Worm (Caenorhabditis elegans) whole organism, L1 larva: ENCODE data around the gene Y34B4A.7.

ENCODE experiments used
- C04F5.9 ChIP-seq: sonication (generic microtip); optimal IDR thresholded peaks from 2 replicates; lab custom pipeline; 2016; ENCODE audit warnings: missing genetic modification characterization, missing compliant biosample characterization
- C16A3.4 ChIP-seq: fragments of 150-350 bp; optimal IDR thresholded peaks from 2 replicates; lab custom pipeline; 2014; ENCODE audit warnings: missing biosample characterization, missing genetic modification characterization
- F16B12.6 ChIP-seq: fragments of 150-350 bp; optimal IDR thresholded peaks from 2 replicates; lab custom pipeline; 2014; ENCODE audit warnings: missing biosample characterization, missing genetic modification characterization
- ama-1 ChIP-seq: fragments of 150-350 bp; optimal IDR thresholded peaks from 2 replicates; lab custom pipeline; 2014
- blmp-1 ChIP-seq: fragments of 150-350 bp; optimal IDR thresholded peaks from 2 replicates; lab custom pipeline; 2014; ENCODE audit warnings: missing biosample characterization, missing genetic modification characterization
- ceh-82 ChIP-seq, 3 experiments: fragments of 150-350 bp in 1 of 3; sonication (generic microtip) in 2 of 3; optimal IDR thresholded peaks; 2 replicates each; lab custom pipeline; 2014 to 2017; ENCODE audit warnings: missing biosample characterization in 3 of 3, missing genetic modification characterization in 3 of 3
- ceh-90 ChIP-seq: sonication (generic microtip); optimal IDR thresholded peaks from 2 replicates; lab custom pipeline; 2016; ENCODE audit warnings: missing genetic modification characterization, missing compliant biosample characterization
- dpl-1 ChIP-seq, 3 experiments: fragments of 150-350 bp in 2 of 3; sonication (generic microtip) in 1 of 3; optimal IDR thresholded peaks; 2 replicates each; lab custom pipeline; 2014 to 2017; ENCODE audit warnings: missing biosample characterization in 3 of 3, missing genetic modification characterization in 3 of 3, missing genetic modification reagents in 3 of 3
- dsc-1 ChIP-seq: sonication (generic microtip); optimal IDR thresholded peaks from 2 replicates; lab custom pipeline; 2016; ENCODE audit warnings: mild to moderate bottlenecking, missing genetic modification characterization, missing compliant biosample characterization
- efl-1 ChIP-seq, 4 experiments: fragments of 150-350 bp; optimal IDR thresholded peaks in 3 of 4; peaks in 1 of 4; 1 replicate in 1 of 4; 2 replicates in 3 of 4; lab custom pipeline; 2014; ENCODE audit warnings: missing biosample characterization in 2 of 4, missing genetic modification characterization in 2 of 4, missing genetic modification reagents in 2 of 4
- egl-13 ChIP-seq: sonication (generic microtip); optimal IDR thresholded peaks from 2 replicates; lab custom pipeline; 2016; ENCODE audit warnings: missing genotype, missing genetic modification reagents, missing genetic modification characterization, missing compliant biosample characterization
- egl-27 ChIP-seq, 2 experiments: fragments of 150-350 bp in 1 of 2; sonication (generic microtip); optimal IDR thresholded peaks; 3 replicates each; lab custom pipeline; 2017 to 2018; ENCODE audit warnings: missing biosample characterization in 2 of 2, missing genetic modification characterization in 2 of 2, missing genetic modification reagents in 2 of 2
- elt-2 ChIP-seq: sonication (generic microtip); optimal IDR thresholded peaks from 2 replicates; lab custom pipeline; 2016; ENCODE audit warnings: missing genetic modification characterization, mild to moderate bottlenecking, inconsistent platforms, missing compliant biosample characterization, missing genetic modification reagents
- elt-3 ChIP-seq, 6 experiments: fragments of 150-350 bp in 1 of 6; sonication (generic microtip); optimal IDR thresholded peaks; 2 replicates each; lab custom pipeline; 2017 to 2018; ENCODE audit warnings: missing biosample characterization in 6 of 6, missing genetic modification characterization in 6 of 6, inconsistent platforms in 1 of 6
- ets-5 ChIP-seq: fragments of 200-800 bp; sonication (Bioruptor generic); IDR thresholded peaks from 2 replicates; pipeline ENCODE4 v1.3.6; 2022; ENCODE audit warnings: missing genetic modification characterization, missing compliant biosample characterization
- fkh-8 ChIP-seq: sonication (generic microtip); optimal IDR thresholded peaks from 2 replicates; lab custom pipeline; 2016; ENCODE audit warnings: mild to moderate bottlenecking, missing genetic modification characterization, missing compliant biosample characterization
- fos-1 ChIP-seq: fragments of 150-350 bp; optimal IDR thresholded peaks from 2 replicates; lab custom pipeline; 2014; ENCODE audit warnings: missing biosample characterization, missing genetic modification characterization
- hlh-4 ChIP-seq: sonication (generic microtip); optimal IDR thresholded peaks from 2 replicates; lab custom pipeline; 2016; ENCODE audit warnings: mild to moderate bottlenecking, missing genetic modification characterization, missing compliant biosample characterization
- jun-1 ChIP-seq: fragments of 150-350 bp; optimal IDR thresholded peaks from 2 replicates; lab custom pipeline; 2014; ENCODE audit warnings: missing biosample characterization, missing genetic modification reagents, missing genetic modification characterization
- lin-13 ChIP-seq: fragments of 150-350 bp; optimal IDR thresholded peaks from 2 replicates; lab custom pipeline; 2014; ENCODE audit warnings: missing biosample characterization, missing genetic modification reagents, missing genetic modification characterization
- lin-14 ChIP-seq: fragments of 200-800 bp; sonication (Bioruptor generic); optimal IDR thresholded peaks from 2 replicates; lab custom pipeline; 2018; ENCODE audit warnings: mild to moderate bottlenecking, missing genetic modification characterization, moderate library complexity, missing compliant biosample characterization
- lin-15B ChIP-seq: fragments of 150-350 bp; sonication (generic microtip); optimal IDR thresholded peaks from 3 replicates; lab custom pipeline; 2014; ENCODE audit warnings: missing biosample characterization, missing genetic modification characterization
- lin-35 ChIP-seq, 2 experiments: fragments of 150-350 bp; optimal IDR thresholded peaks; 2 replicates each; lab custom pipeline; 2014; ENCODE audit warnings: missing biosample characterization in 2 of 2, missing genetic modification characterization in 2 of 2, missing genetic modification reagents in 2 of 2
- lsy-2 ChIP-seq, 2 experiments: fragments of 150-350 bp; optimal IDR thresholded peaks; 2 replicates each; lab custom pipeline; 2014; ENCODE audit warnings: missing biosample characterization in 2 of 2, missing genetic modification characterization in 2 of 2
- mep-1 ChIP-seq: fragments of 150-350 bp; optimal IDR thresholded peaks from 2 replicates; lab custom pipeline; 2014; ENCODE audit warnings: missing biosample characterization, missing genetic modification characterization
- nhr-19 ChIP-seq: fragments of 200-800 bp; sonication (Bioruptor generic); conservative IDR thresholded peaks from 2 replicates; pipeline ENCODE4 v1.3.6; 2022; ENCODE audit warnings: missing genetic modification characterization, missing compliant biosample characterization
- nhr-20 ChIP-seq: sonication (generic microtip); optimal IDR thresholded peaks from 2 replicates; lab custom pipeline; 2016; ENCODE audit warnings: mild to moderate bottlenecking, missing genetic modification characterization, missing compliant biosample characterization
- nhr-237 ChIP-seq: fragments of 150-350 bp; optimal IDR thresholded peaks from 2 replicates; lab custom pipeline; 2014; ENCODE audit warnings: missing biosample characterization, missing genetic modification characterization
- nhr-28 ChIP-seq: fragments of 150-350 bp; optimal IDR thresholded peaks from 2 replicates; lab custom pipeline; 2014; ENCODE audit warnings: missing biosample characterization, missing genetic modification characterization
- nhr-47 ChIP-seq: sonication (generic microtip); optimal IDR thresholded peaks from 2 replicates; lab custom pipeline; 2016; ENCODE audit warnings: mild to moderate bottlenecking, missing genetic modification characterization, moderate library complexity, missing compliant biosample characterization
- nhr-71 ChIP-seq: sonication (generic microtip); optimal IDR thresholded peaks from 2 replicates; lab custom pipeline; 2016; ENCODE audit warnings: mild to moderate bottlenecking, missing genetic modification characterization, moderate library complexity, missing compliant biosample characterization
- nhr-76 ChIP-seq: sonication (generic microtip); optimal IDR thresholded peaks from 2 replicates; lab custom pipeline; 2017; ENCODE audit warnings: missing biosample characterization, missing genetic modification characterization
- nhr-85 ChIP-seq: sonication (generic microtip); peaks from one replicate; lab custom pipeline; 2016; ENCODE audit warnings: missing genetic modification characterization, inconsistent platforms, missing compliant biosample characterization
- nhr-90 ChIP-seq: sonication (generic microtip); optimal IDR thresholded peaks from 2 replicates; lab custom pipeline; 2016; ENCODE audit warnings: mild to moderate bottlenecking, missing genetic modification characterization, missing compliant biosample characterization; ENCODE audit not compliant: poor library complexity
- pax-3 ChIP-seq: fragments of 200-800 bp; sonication (Bioruptor generic); optimal IDR thresholded peaks from 2 replicates; lab custom pipeline; 2018; ENCODE audit warnings: mild to moderate bottlenecking, missing genetic modification characterization, moderate library complexity, missing compliant biosample characterization
- rnt-1 ChIP-seq: sonication (generic microtip); optimal IDR thresholded peaks from 2 replicates; lab custom pipeline; 2016; ENCODE audit warnings: mild to moderate bottlenecking, missing genetic modification characterization, moderate library complexity, missing compliant biosample characterization
- skn-1 ChIP-seq: fragments of 150-350 bp; optimal IDR thresholded peaks from 2 replicates; lab custom pipeline; 2014; ENCODE audit warnings: missing biosample characterization, missing genetic modification characterization
- snpc-4 ChIP-seq: fragments of 150-350 bp; optimal IDR thresholded peaks from 2 replicates; lab custom pipeline; 2014; ENCODE audit warnings: missing biosample characterization, missing genetic modification characterization
- snu-23 ChIP-seq: sonication (generic microtip); optimal IDR thresholded peaks from 2 replicates; lab custom pipeline; 2016; ENCODE audit warnings: missing genetic modification characterization, missing compliant biosample characterization
- sox-4 ChIP-seq: sonication (generic microtip); optimal IDR thresholded peaks from 2 replicates; lab custom pipeline; 2016; ENCODE audit warnings: missing genetic modification characterization, missing compliant biosample characterization
- sup-37 ChIP-seq: fragments of 200-800 bp; sonication (Bioruptor generic); optimal IDR thresholded peaks from 2 replicates; lab custom pipeline; 2018; ENCODE audit warnings: mild to moderate bottlenecking, missing genetic modification characterization, missing compliant biosample characterization
- swsn-7 ChIP-seq: sonication (generic microtip); optimal IDR thresholded peaks from 2 replicates; lab custom pipeline; 2016; ENCODE audit warnings: missing genetic modification characterization, missing compliant biosample characterization
- tbx-2 ChIP-seq: sonication (generic microtip); optimal IDR thresholded peaks from 2 replicates; lab custom pipeline; 2016; ENCODE audit warnings: missing genetic modification characterization, missing compliant biosample characterization
- unc-130 ChIP-seq: fragments of 150-350 bp; optimal IDR thresholded peaks from 2 replicates; lab custom pipeline; 2017; ENCODE audit warnings: missing biosample characterization, missing genetic modification characterization, inconsistent platforms
- unc-30 ChIP-seq: sonication (generic microtip); optimal IDR thresholded peaks from 2 replicates; lab custom pipeline; 2017; ENCODE audit warnings: missing biosample characterization, missing genetic modification characterization
- unc-86 ChIP-seq: sonication (generic microtip); optimal IDR thresholded peaks from 2 replicates; lab custom pipeline; 2016; ENCODE audit warnings: missing genetic modification characterization, missing compliant biosample characterization
- xbp-1 ChIP-seq: sonication (generic microtip); optimal IDR thresholded peaks from 2 replicates; lab custom pipeline; 2016; ENCODE audit warnings: missing genetic modification characterization, missing compliant biosample characterization
- ztf-11 ChIP-seq, 2 experiments: sonication (generic microtip); optimal IDR thresholded peaks; 2 replicates each; lab custom pipeline; 2016 to 2017; ENCODE audit warnings: missing genetic modification characterization in 2 of 2, missing biosample characterization in 1 of 2, missing compliant biosample characterization in 1 of 2
- ztf-4 ChIP-seq: fragments of 150-350 bp; optimal IDR thresholded peaks from 2 replicates; lab custom pipeline; 2014; ENCODE audit warnings: missing biosample characterization, missing genetic modification characterization

The Y34B4A.7 gene

DNA sequence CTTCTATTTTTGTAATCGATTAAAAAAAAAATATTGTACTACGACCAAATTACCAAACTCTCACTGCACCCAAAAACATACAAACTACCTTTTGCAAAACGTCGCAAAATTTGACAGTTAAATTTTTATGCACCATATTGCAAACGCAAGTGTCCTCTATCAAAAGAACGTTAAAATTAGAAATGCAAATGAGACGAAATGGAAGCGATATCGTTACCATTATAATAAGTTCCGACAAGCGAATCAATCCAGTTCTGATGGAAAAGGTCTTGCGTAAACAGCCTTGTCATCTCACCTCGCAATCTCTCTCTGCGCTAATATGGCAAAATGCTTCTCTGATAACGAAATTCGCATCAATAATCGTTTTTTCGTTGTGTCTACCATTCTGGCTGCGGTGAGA is 23.9 kb downstream of the Y34B4A.7 start:
- TF ChIP-seq lin-13: no peak
- TF ChIP-seq elt-3 (tag; optimal IDR thresholded peaks at IDR 0.05; lab: Kevin White, UChicago): peak in 1 of 6 experiments; percentile 2
- no peak for TF ChIP-seq ets-5 (GFP tag; lab: Robert Waterston, UW)
- no peak for TF ChIP-seq pax-3 (tag; lab: Kevin White, UChicago)

DNA sequence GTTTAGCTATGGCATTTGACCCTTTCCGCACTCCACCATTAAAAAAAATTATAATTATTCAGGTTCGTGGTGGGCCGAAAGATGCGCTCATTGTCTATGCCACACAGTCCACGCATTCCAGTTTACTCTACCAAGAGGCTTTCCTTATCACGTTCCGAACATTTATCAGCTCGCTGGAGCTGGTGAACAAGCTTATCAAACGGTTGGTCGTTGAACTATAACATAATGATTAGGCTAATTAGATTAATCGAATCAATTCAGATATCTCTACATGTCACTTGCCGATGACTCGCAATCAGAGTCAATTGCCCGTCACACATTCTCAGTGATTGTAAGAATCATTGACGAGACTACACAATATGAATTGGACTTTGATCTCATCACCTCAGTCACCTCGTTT is 25.2 kb downstream of the Y34B4A.7 start:
- TF ChIP-seq blmp-1 (tag; lab: Kevin White, UChicago): no peak
- peak; percentile 37 for TF ChIP-seq elt-2 (tag; lab: Kevin White, UChicago)

DNA sequence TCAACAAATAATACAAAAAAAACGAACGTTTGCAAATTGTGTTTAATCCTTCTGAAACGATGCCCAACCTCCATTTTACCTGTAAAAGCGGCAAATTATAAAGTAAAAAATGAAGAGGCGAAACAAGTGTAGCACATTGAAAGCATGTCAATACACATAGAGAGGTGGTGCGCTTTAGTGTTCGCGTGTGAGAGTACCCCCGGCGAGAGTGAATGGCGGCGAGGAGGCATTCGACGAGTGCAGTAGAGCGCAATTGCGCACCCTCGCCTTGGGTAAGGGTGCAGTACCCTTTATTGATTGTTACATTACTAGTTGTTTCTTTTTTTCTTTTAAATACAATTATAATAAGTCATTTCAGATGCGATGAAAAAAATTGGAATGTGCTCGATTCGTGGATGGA is 31.1 kb downstream of the Y34B4A.7 start, which contains the start of gene hst-6:
TSS of gene hst-6 (plus strand) at position 353 of the 400 bp plus-strand sequence.
- TF ChIP-seq egl-13 (tag; lab: Kevin White, UChicago): peak; percentile 43
- peak; percentile 92 for TF ChIP-seq lin-14 (GFP tag; lab: Kevin White, UChicago)
- peak; percentile 22 to 72 (median 33) for TF ChIP-seq ceh-82 (tag; optimal IDR thresholded peaks at IDR 0.05; lab: Kevin White, UChicago)
- peak; percentile 53 for TF ChIP-seq blmp-1 (tag; lab: Kevin White, UChicago)
- TF ChIP-seq nhr-47 (tag; lab: Kevin White, UChicago): peak; percentile 65
- TF ChIP-seq unc-130 (tag; lab: Kevin White, UChicago): peak; percentile 70
- TF ChIP-seq egl-27 (tag; optimal IDR thresholded peaks at IDR 0.05; lab: Kevin White, UChicago): no peak
- no peak for TF ChIP-seq nhr-76 (tag; lab: Kevin White, UChicago)
- TF ChIP-seq C04F5.9 (tag; lab: Kevin White, UChicago): no peak
- TF ChIP-seq dpl-1 (GFP tag; optimal IDR thresholded peaks at IDR 0.05; lab: Kevin White, UChicago): peak in 2 of 3 experiments; percentile 16 to 35
- TF ChIP-seq nhr-237 (tag; lab: Kevin White, UChicago): no peak
- TF ChIP-seq ceh-90: no peak
- TF ChIP-seq F16B12.6 (tag; lab: Kevin White, UChicago): peak; percentile 8
- peak; percentile 38 to 58 for TF ChIP-seq lin-35 (GFP tag; optimal IDR thresholded peaks at IDR 0.05; lab: Kevin White, UChicago)
- TF ChIP-seq unc-86: peak; percentile 47
- TF ChIP-seq efl-1 (optimal IDR thresholded peaks at IDR 0.05; lab: Kevin White, UChicago): peak; percentile 28 to 43
- peak; percentile 22 to 82 for TF ChIP-seq efl-1 (GFP tag; optimal IDR thresholded peaks at IDR 0.05 in 1 of 2; lab: Kevin White, UChicago)
- peak; percentile 20 for TF ChIP-seq jun-1 (tag; lab: Kevin White, UChicago)
- TF ChIP-seq lsy-2 (tag; optimal IDR thresholded peaks at IDR 0.05; lab: Kevin White, UChicago): peak; percentile 45 to 52
- peak; percentile 56 for TF ChIP-seq rnt-1 (tag; lab: Kevin White, UChicago)
- TF ChIP-seq tbx-2: peak; percentile 54
- TF ChIP-seq lin-15B (tag; lab: Kevin White, UChicago): peak; percentile 33
- TF ChIP-seq ztf-11 (tag; optimal IDR thresholded peaks at IDR 0.05; lab: Kevin White, UChicago): peak in 1 of 2 experiments; percentile 6
- no peak for TF ChIP-seq ama-1 (lab: Kevin White, UChicago)
- TF ChIP-seq sox-4 (tag; lab: Kevin White, UChicago): no peak
- peak; percentile 69 for TF ChIP-seq snu-23 (GFP tag; lab: Kevin White, UChicago)
- no peak for TF ChIP-seq hlh-4 (tag; lab: Kevin White, UChicago)
- TF ChIP-seq ztf-4 (tag; lab: Kevin White, UChicago): no peak
- TF ChIP-seq C16A3.4: peak; percentile 74
- peak; percentile 65 for TF ChIP-seq xbp-1 (tag; lab: Kevin White, UChicago)
- TF ChIP-seq fkh-8: peak; percentile 19
- TF ChIP-seq sup-37: no peak
- TF ChIP-seq snpc-4 (tag; lab: Kevin White, UChicago): peak; percentile 37
- peak; percentile 67 for TF ChIP-seq nhr-71 (tag; lab: Kevin White, UChicago)
- peak; percentile 57 for TF ChIP-seq swsn-7 (tag; lab: Kevin White, UChicago)
- peak; percentile 28 for TF ChIP-seq fos-1 (tag; lab: Kevin White, UChicago)
- TF ChIP-seq mep-1 (tag; lab: Kevin White, UChicago): peak; percentile 66
- no peak for TF ChIP-seq nhr-28 (tag; lab: Kevin White, UChicago)
- peak; percentile 67 for TF ChIP-seq nhr-20 (tag; lab: Kevin White, UChicago)
- TF ChIP-seq nhr-85: peak; percentile 51
- TF ChIP-seq nhr-19 (GFP tag; lab: Robert Waterston, UW): peak; percentile 37
- peak; percentile 40 for TF ChIP-seq dsc-1 (tag; lab: Kevin White, UChicago)
- peak; percentile 49 for TF ChIP-seq nhr-90
- TF ChIP-seq unc-30 (tag; lab: Kevin White, UChicago): no peak
- peak; percentile 62 for TF ChIP-seq skn-1
